Worm (Caenorhabditis elegans): ENCODE results near the gene F59A2.5.
"Not testable (repeated sequence)": the region's sequence is repeated elsewhere in the genome, so short reads cannot be mapped to it uniquely, and the experiment has no call there.

Gene F59A2.5

DNA sequence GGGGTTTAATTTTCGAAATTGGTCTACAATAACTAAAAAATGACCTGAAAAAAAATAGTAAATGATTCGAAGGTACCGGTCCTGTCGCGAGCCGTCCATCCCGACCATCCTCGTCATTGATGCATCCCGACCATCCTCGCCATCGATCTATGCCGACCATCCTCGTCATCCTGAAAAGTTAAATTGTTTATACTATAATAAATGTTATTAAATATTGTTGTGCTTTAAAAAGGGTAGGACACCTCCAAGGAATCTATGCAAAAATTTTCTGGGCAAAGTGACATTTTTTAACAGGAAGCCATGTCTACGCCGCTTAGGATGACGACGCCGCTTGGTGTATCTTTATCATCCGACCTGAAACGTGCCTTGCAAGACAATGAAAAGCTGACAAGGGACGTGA lies 49.4 kb downstream of the F59A2.5 start, which contains the start of gene C34C12.1:
Gene C34C12.1 (plus strand): TSS at position 301 of the 400 bp plus-strand sequence.
- TF ChIP-seq nhr-12 (tag; optimal IDR thresholded peaks at IDR 0.05); drap-1 (GFP tag; optimal IDR thresholded peaks at IDR 0.05); nhr-76 (tag; optimal IDR thresholded peaks at IDR 0.05): not testable (repeated sequence)
